Fruit fly (Drosophila melanogaster) whole organism: ENCODE data around the gene Ank2.

Experiments used
- CG8478 ChIP-seq: fragments of >200 bp; optimal IDR thresholded peaks from 2 replicates; lab custom pipeline; 2018; ENCODE audit warnings: inconsistent platforms
- Dll ChIP-seq: fragments of >200 bp; optimal IDR thresholded peaks from 2 replicates; lab custom pipeline; 2017
- EcR ChIP-seq, 2 experiments: fragments of >200 bp; optimal IDR thresholded peaks; 2 replicates each; lab custom pipeline; 2017; ENCODE audit warnings: missing biosample characterization in 2 of 2, missing genetic modification characterization in 2 of 2, missing genetic modification reagents in 2 of 2
- pan ChIP-seq: fragments of >200 bp; optimal IDR thresholded peaks from 2 replicates; lab custom pipeline; 2017
- psq ChIP-seq: fragments of >200 bp; optimal IDR thresholded peaks from 2 replicates; lab custom pipeline; 2017
- usp ChIP-seq: fragments of >200 bp; optimal IDR thresholded peaks from 2 replicates; lab custom pipeline; 2017; ENCODE audit warnings: missing biosample characterization, missing genetic modification characterization, mixed read lengths

The Ank2 gene

dm6 chr3L:7717863-7718560 is at the start of gene Ank2:
Ank2 (minus strand) TSS chr3L:7718395.
- TF ChIP-seq CG8478, result no peak
- no peak for TF ChIP-seq psq
- TF ChIP-seq Dll (lab: Kevin White, UChicago), result no peak
- no peak for TF ChIP-seq pan (lab: Kevin White, UChicago)
- TF ChIP-seq usp (GFP tag; lab: Kevin White, UChicago), result no peak
- no peak for TF ChIP-seq EcR (GFP tag; optimal IDR thresholded peaks at IDR 0.05; lab: Kevin White, UChicago)

dm6 chr3L:7759835-7760780 is 41.9 kb upstream of the Ank2 start, which contains the start of gene Hn:
Hn (plus strand) TSS chr3L:7760453.
- TF ChIP-seq Dll (lab: Kevin White, UChicago) (no peak), usp (GFP tag; lab: Kevin White, UChicago) (no peak)

- no peak for TF ChIP-seq psq
- TF ChIP-seq pan (lab: Kevin White, UChicago), result no peak
- TF ChIP-seq EcR (GFP tag; optimal IDR thresholded peaks at IDR 0.05; lab: Kevin White, UChicago), result no peak
- no peak for TF ChIP-seq CG8478
- TF ChIP-seq usp (GFP tag; lab: Kevin White, UChicago), result no peak
- TF ChIP-seq Dll (lab: Kevin White, UChicago), result no peak
These were observed 35.9 kb upstream of the Ank2 start, which contains the start of gene CG7409 for dm6 chr3L:7754109-7754508. CG7409 (plus strand) TSS chr3L:7754409.

- TF ChIP-seq psq, result no peak
- TF ChIP-seq Dll (lab: Kevin White, UChicago), result no peak
- TF ChIP-seq CG8478, result no peak
- no peak for TF ChIP-seq usp (GFP tag; lab: Kevin White, UChicago)
- TF ChIP-seq pan (lab: Kevin White, UChicago), result no peak
- no peak for TF ChIP-seq EcR (GFP tag; optimal IDR thresholded peaks at IDR 0.05; lab: Kevin White, UChicago)
These were observed 28.8 kb upstream of the Ank2 start, which contains the start of gene CG13685 for dm6 chr3L:7747044-7747443. CG13685 (plus strand) TSS chr3L:7747344.

dm6 chr3L:7743741-7744140 is 25.5 kb upstream of the Ank2 start:
- no peak for TF ChIP-seq CG8478
- no peak for TF ChIP-seq Dll (lab: Kevin White, UChicago)
- no peak for TF ChIP-seq pan (lab: Kevin White, UChicago)
- TF ChIP-seq EcR (GFP tag; optimal IDR thresholded peaks at IDR 0.05; lab: Kevin White, UChicago), result no peak
- TF ChIP-seq psq, result no peak
- no peak for TF ChIP-seq usp (GFP tag; lab: Kevin White, UChicago)

- TF ChIP-seq pan (lab: Kevin White, UChicago) (no peak), Dll (lab: Kevin White, UChicago) (no peak), usp (GFP tag; lab: Kevin White, UChicago) (no peak), CG8478 (no peak)
These were observed 24.7 kb upstream of the Ank2 start, which contains the start of gene Snmp2 for dm6 chr3L:7742941-7743340. Snmp2 (minus strand) TSS chr3L:7743041.

dm6 chr3L:7741953-7742352 is 23.8 kb upstream of the Ank2 start:
- TF ChIP-seq EcR (GFP tag; optimal IDR thresholded peaks at IDR 0.05; lab: Kevin White, UChicago) (no peak), Dll (lab: Kevin White, UChicago) (no peak), psq (no peak), usp (GFP tag; lab: Kevin White, UChicago) (no peak), pan (lab: Kevin White, UChicago) (no peak), CG8478 (no peak)

- TF ChIP-seq EcR (GFP tag; optimal IDR thresholded peaks at IDR 0.05; lab: Kevin White, UChicago) (no peak), pan (lab: Kevin White, UChicago) (no peak), usp (GFP tag; lab: Kevin White, UChicago) (no peak), psq (no peak)
These were observed 14.1 kb upstream of the Ank2 start, which contains the start of gene CG8492 for dm6 chr3L:7732141-7732748. CG8492 (minus strand) TSS chr3L:7732191.

dm6 chr3L:7726690-7727089 is 8.5 kb upstream of the Ank2 start:
- no peak for TF ChIP-seq usp (GFP tag; lab: Kevin White, UChicago)
- no peak for TF ChIP-seq CG8478
- no peak for TF ChIP-seq psq
- TF ChIP-seq Dll (lab: Kevin White, UChicago), result no peak
- TF ChIP-seq EcR (GFP tag; optimal IDR thresholded peaks at IDR 0.05; lab: Kevin White, UChicago), result no peak
- TF ChIP-seq pan (lab: Kevin White, UChicago), result no peak

- TF ChIP-seq Dll (lab: Kevin White, UChicago) (no peak), usp (GFP tag; lab: Kevin White, UChicago) (no peak), CG8478 (no peak), EcR (GFP tag; optimal IDR thresholded peaks at IDR 0.05; lab: Kevin White, UChicago) (no peak), psq (no peak), pan (lab: Kevin White, UChicago) (no peak)
These were observed 8.1 kb upstream of the Ank2 start, which contains the start of gene CG7457 for dm6 chr3L:7726285-7726684. CG7457 (minus strand) TSS chr3L:7726473.

dm6 chr3L:7721527-7721926 is 3.3 kb upstream of the Ank2 start:
- TF ChIP-seq EcR (GFP tag; optimal IDR thresholded peaks at IDR 0.05; lab: Kevin White, UChicago) (no peak), psq (no peak), Dll (lab: Kevin White, UChicago) (no peak), usp (GFP tag; lab: Kevin White, UChicago) (no peak), CG8478 (no peak), pan (lab: Kevin White, UChicago) (no peak)
